Fruit fly (Drosophila melanogaster) whole organism, embryonic: Measurements from ENCODE around the gene Mgat3.

Source experiments
- Aef1 ChIP-seq: fragments of 200-800 bp; sonication (Bioruptor generic); IDR thresholded peaks from 3 replicates; pipeline ENCODE4 v1.3.6; 2022; ENCODE audit warnings: missing biosample characterization, missing genetic modification characterization
- B-H1 ChIP-seq: fragments of 200-800 bp; sonication (Bioruptor generic); IDR thresholded peaks from 3 replicates; pipeline ENCODE4 v1.3.6; 2022; ENCODE audit warnings: missing biosample characterization, missing genetic modification characterization
- CG10209 ChIP-seq: fragments of 200-800 bp; sonication (Bioruptor generic); optimal IDR thresholded peaks from 3 replicates; lab custom pipeline; 2017; ENCODE audit warnings: missing biosample characterization, mild to moderate bottlenecking, missing genetic modification characterization, missing genetic modification reagents
- CG1024 ChIP-seq: fragments of 200-800 bp; sonication (Bioruptor generic); IDR thresholded peaks from 2 replicates; pipeline ENCODE4 v1.3.6; 2022; ENCODE audit warnings: missing biosample characterization, missing genetic modification characterization
- CG11560 ChIP-seq: fragments of 200-800 bp; sonication (Bioruptor generic); IDR thresholded peaks from 3 replicates; pipeline ENCODE4 v1.3.6; 2022; ENCODE audit warnings: missing biosample characterization, missing genetic modification characterization
- CG12155 ChIP-seq: fragments of 200-800 bp; sonication (Bioruptor generic); optimal IDR thresholded peaks from 3 replicates; lab custom pipeline; 2016; ENCODE audit warnings: missing biosample characterization, missing genetic modification characterization
- CG12942 ChIP-seq: fragments of 200-800 bp; sonication (Bioruptor generic); optimal IDR thresholded peaks from 3 replicates; lab custom pipeline; 2016; ENCODE audit warnings: missing biosample characterization, missing genetic modification characterization
- CG13894 ChIP-seq: fragments of 200-800 bp; sonication (Bioruptor generic); optimal IDR thresholded peaks from 3 replicates; lab custom pipeline; 2018; ENCODE audit warnings: missing biosample characterization, mild to moderate bottlenecking, missing genetic modification characterization, moderate library complexity
- CG15514 ChIP-seq: fragments of 200-800 bp; sonication (Bioruptor generic); optimal IDR thresholded peaks from 3 replicates; lab custom pipeline; 2017; ENCODE audit warnings: missing biosample characterization, missing genetic modification characterization, mild to moderate bottlenecking, moderate library complexity, missing genetic modification reagents
- CG17802 ChIP-seq: fragments of 200-800 bp; sonication (Bioruptor generic); optimal IDR thresholded peaks from 2 replicates; lab custom pipeline; 2018; ENCODE audit warnings: missing biosample characterization, mild to moderate bottlenecking, missing genetic modification characterization, moderate library complexity
- CG1792 ChIP-seq: fragments of 200-800 bp; sonication (Bioruptor generic); optimal IDR thresholded peaks from 2 replicates; lab custom pipeline; 2016; ENCODE audit warnings: missing biosample characterization, missing genetic modification characterization
- CG42726 ChIP-seq: fragments of 200-800 bp; sonication (Bioruptor generic); IDR thresholded peaks from 2 replicates; pipeline ENCODE4 v1.3.6; 2022; ENCODE audit warnings: missing biosample characterization, missing genetic modification characterization; ENCODE audit not compliant: partially characterized antibody
- CG4360 ChIP-seq: fragments of 200-800 bp; sonication (Bioruptor generic); IDR thresholded peaks from 2 replicates; pipeline ENCODE4 v1.3.6; 2022; ENCODE audit warnings: missing biosample characterization, missing genetic modification characterization
- CG43689 ChIP-seq: fragments of 200-800 bp; sonication (Bioruptor generic); IDR thresholded peaks from 2 replicates; pipeline ENCODE4 v1.3.6; 2022; ENCODE audit warnings: missing biosample characterization, missing genetic modification characterization
- CG6791 ChIP-seq: fragments of 200-800 bp; sonication (Bioruptor generic); IDR thresholded peaks from 3 replicates; pipeline ENCODE4 v1.3.6; 2022; ENCODE audit warnings: missing biosample characterization, missing genetic modification characterization; ENCODE audit not compliant: partially characterized antibody
- Doc3 ChIP-seq: fragments of 200-800 bp; sonication (Bioruptor generic); IDR thresholded peaks from 3 replicates; pipeline ENCODE4 v1.3.6; 2022; ENCODE audit warnings: missing biosample characterization, missing genetic modification characterization; ENCODE audit not compliant: partially characterized antibody
- Drgx ChIP-seq: fragments of 200-800 bp; sonication (Bioruptor generic); IDR thresholded peaks from 2 replicates; pipeline ENCODE4 v1.3.6; 2022; ENCODE audit warnings: missing biosample characterization, missing genetic modification characterization
- HLHmδ ChIP-seq: fragments of 200-800 bp; sonication (Bioruptor generic); optimal IDR thresholded peaks from 2 replicates; lab custom pipeline; 2018; ENCODE audit warnings: missing biosample characterization, mild to moderate bottlenecking, missing genetic modification characterization, moderate library complexity
- HmgZ ChIP-seq: fragments of 200-800 bp; sonication (Bioruptor generic); optimal IDR thresholded peaks from 2 replicates; lab custom pipeline; 2018; ENCODE audit warnings: missing biosample characterization, mild to moderate bottlenecking, missing genetic modification characterization
- Mrtf ChIP-seq: fragments of 200-800 bp; sonication (Bioruptor generic); IDR thresholded peaks from 3 replicates; pipeline ENCODE4 v1.3.6; 2022; ENCODE audit warnings: missing biosample characterization, missing genetic modification characterization
- NfI ChIP-seq: fragments of 200-800 bp; sonication (Bioruptor generic); optimal IDR thresholded peaks from 3 replicates; lab custom pipeline; 2018; ENCODE audit warnings: missing biosample characterization, mild to moderate bottlenecking, missing genetic modification characterization, moderate library complexity
- Side ChIP-seq: fragments of 200-800 bp; sonication (Bioruptor generic); optimal IDR thresholded peaks from 2 replicates; lab custom pipeline; 2016; ENCODE audit warnings: missing biosample characterization, missing genetic modification characterization
- Sry-δ ChIP-seq: fragments of 200-800 bp; sonication (Bioruptor generic); optimal IDR thresholded peaks from 2 replicates; lab custom pipeline; 2016; ENCODE audit warnings: missing biosample characterization, missing genetic modification characterization
- Xrp1 ChIP-seq: fragments of 200-800 bp; sonication (Bioruptor generic); IDR thresholded peaks from 2 replicates; pipeline ENCODE4 v1.3.6; 2022; ENCODE audit warnings: missing biosample characterization, missing genetic modification characterization
- br ChIP-seq: fragments of >200 bp; optimal IDR thresholded peaks from 2 replicates; lab custom pipeline; 2017
- btn ChIP-seq: fragments of 200-800 bp; sonication (Bioruptor generic); optimal IDR thresholded peaks from 2 replicates; lab custom pipeline; 2016; ENCODE audit warnings: missing biosample characterization, missing genetic modification characterization
- dati ChIP-seq: fragments of 200-800 bp; sonication (Bioruptor generic); IDR thresholded peaks from 2 replicates; pipeline ENCODE4 v1.3.6; 2022; ENCODE audit warnings: missing biosample characterization, missing genetic modification characterization
- dimm ChIP-seq: fragments of 200-800 bp; sonication (Bioruptor generic); IDR thresholded peaks from 2 replicates; pipeline ENCODE4 v1.3.6; 2022; ENCODE audit warnings: missing biosample characterization, missing genetic modification characterization
- her ChIP-seq: fragments of 200-800 bp; sonication (Bioruptor generic); optimal IDR thresholded peaks from 2 replicates; lab custom pipeline; 2016; ENCODE audit warnings: missing biosample characterization, missing genetic modification characterization
- kay ChIP-seq: fragments of 200-800 bp; sonication (Bioruptor generic); optimal IDR thresholded peaks from 2 replicates; lab custom pipeline; 2016; ENCODE audit warnings: missing biosample characterization, missing genetic modification characterization
- lilli ChIP-seq: fragments of 200-800 bp; sonication (Bioruptor generic); optimal IDR thresholded peaks from 3 replicates; lab custom pipeline; 2016; ENCODE audit warnings: missing biosample characterization, missing genetic modification characterization
- lmd ChIP-seq: fragments of 200-800 bp; sonication (Bioruptor generic); IDR thresholded peaks from 2 replicates; pipeline ENCODE4 v1.3.6; 2022; ENCODE audit warnings: missing biosample characterization, missing genetic modification characterization
- schlank ChIP-seq: fragments of 200-800 bp; sonication (Bioruptor generic); optimal IDR thresholded peaks from 2 replicates; lab custom pipeline; 2018; ENCODE audit warnings: missing biosample characterization, mild to moderate bottlenecking, missing genetic modification characterization
- scrt ChIP-seq: fragments of 200-800 bp; sonication (Bioruptor generic); optimal IDR thresholded peaks from 2 replicates; lab custom pipeline; 2018; ENCODE audit warnings: missing biosample characterization, mild to moderate bottlenecking, missing genetic modification characterization, moderate library complexity
- sna ChIP-seq: fragments of 200-800 bp; sonication (Bioruptor generic); IDR thresholded peaks from 2 replicates; pipeline ENCODE4 v1.3.6; 2022; ENCODE audit warnings: missing biosample characterization, missing genetic modification characterization; ENCODE audit not compliant: partially characterized antibody
- ssp ChIP-seq: fragments of 200-800 bp; sonication (Bioruptor generic); IDR thresholded peaks from 2 replicates; pipeline ENCODE4 v1.3.6; 2022; ENCODE audit warnings: missing biosample characterization, missing genetic modification characterization
- tna ChIP-seq: fragments of 200-800 bp; sonication (Bioruptor generic); IDR thresholded peaks from 2 replicates; pipeline ENCODE4 v1.3.6; 2022; ENCODE audit warnings: missing biosample characterization, missing genetic modification characterization; ENCODE audit not compliant: partially characterized antibody
- tx ChIP-seq: fragments of 200-800 bp; sonication (Bioruptor generic); optimal IDR thresholded peaks from 2 replicates; lab custom pipeline; 2016; ENCODE audit warnings: missing biosample characterization, missing genetic modification characterization
- unc-4 ChIP-seq: fragments of 200-800 bp; sonication (Bioruptor generic); IDR thresholded peaks from 2 replicates; pipeline ENCODE4 v1.3.6; 2022; ENCODE audit warnings: missing biosample characterization, missing genetic modification characterization; ENCODE audit not compliant: partially characterized antibody
- zf30C ChIP-seq: fragments of 200-800 bp; sonication (Bioruptor generic); optimal IDR thresholded peaks from 3 replicates; lab custom pipeline; 2018; ENCODE audit warnings: missing biosample characterization, mild to moderate bottlenecking, missing genetic modification characterization

Mgat3 gene

DNA sequence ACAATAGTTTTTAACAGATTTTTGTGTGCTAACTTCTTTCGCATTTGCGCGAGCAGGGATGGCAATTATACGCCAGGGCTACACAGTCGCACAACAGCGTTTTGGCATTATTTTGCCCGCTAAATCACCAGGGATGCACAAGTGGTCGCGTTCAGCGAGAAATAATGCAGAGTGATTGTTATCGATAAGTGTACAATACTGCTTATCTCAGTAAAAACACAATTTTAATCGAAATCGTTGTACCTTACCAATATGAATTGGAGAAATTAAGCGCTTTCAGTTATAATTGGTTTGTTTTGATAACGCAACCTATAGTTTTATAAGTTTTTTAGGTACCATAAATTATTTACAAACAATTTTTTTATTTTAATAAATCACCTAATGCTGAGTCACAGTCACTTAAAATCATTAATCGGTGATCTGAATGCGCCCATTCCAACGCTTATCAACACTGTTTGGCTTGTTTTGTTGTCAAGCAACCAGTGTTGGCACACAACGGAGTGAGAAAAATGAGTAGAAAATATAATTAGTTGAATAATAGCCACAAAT lies 5.6 kb downstream of the Mgat3 start, which contains the start of the genes Sfmbt and CG5439 (continued):
- TF ChIP-seq CG6791 (GFP tag; lab: Robert Waterston, UW) (0 out of 3 replicates have a peak, but pooled peaks have one; percentile 35), CG10209 (GFP tag; lab: Kevin White, UChicago) (no peak), CG17802 (tag; lab: Kevin White, UChicago) (peak; percentile 43), br (lab: Kevin White, UChicago) (no peak), btn (GFP tag; lab: Kevin White, UChicago) (peak; percentile 19), tna (GFP tag; lab: Robert Waterston, UW) (no peak), CG12155 (peak; percentile 81), B-H1 (peak; percentile 32; the same call in 2 of the 3 replicates), HLHmδ (GFP tag; lab: Kevin White, UChicago) (peak; percentile 16), ssp (GFP tag; lab: Robert Waterston, UW) (peak; percentile 72), schlank (tag; lab: Kevin White, UChicago) (peak; percentile 16), scrt (GFP tag; lab: Kevin White, UChicago) (no peak), CG43689 (GFP tag; lab: Robert Waterston, UW) (no peak), Side (GFP tag; lab: Kevin White, UChicago) (peak; percentile 54), Aef1 (GFP tag; lab: Robert Waterston, UW) (peak; percentile 70), NfI (GFP tag; lab: Kevin White, UChicago) (peak; percentile 74), CG1024 (GFP tag; lab: Robert Waterston, UW) (no peak; the same call in 1 of the 2 replicates), dimm (peak; percentile 17; the same call in 1 of the 2 replicates), zf30C (GFP tag; lab: Kevin White, UChicago) (no peak), CG4360 (no peak), Doc3 (GFP tag; lab: Robert Waterston, UW) (no peak), kay (GFP tag; lab: Kevin White, UChicago) (peak; percentile 91), sna (GFP tag; lab: Robert Waterston, UW) (no peak; the same call in 1 of the 2 replicates), CG11560 (tag; lab: Robert Waterston, UW) (peak; percentile 65; the same call in 2 of the 3 replicates), her (GFP tag; lab: Kevin White, UChicago) (peak; percentile 70), lilli (GFP tag; lab: Kevin White, UChicago) (peak; percentile 91), unc-4 (GFP tag; lab: Robert Waterston, UW) (peak; percentile 33), CG13894 (no peak), CG12942 (GFP tag; lab: Kevin White, UChicago) (peak; percentile 78), CG42726 (GFP tag; lab: Robert Waterston, UW) (peak; percentile 49; the same call in 1 of the 2 replicates), tx (GFP tag; lab: Kevin White, UChicago) (peak; percentile 75), Drgx (peak; percentile 34; the same call in 1 of the 2 replicates), Xrp1 (GFP tag; lab: Robert Waterston, UW) (peak; percentile 66), Mrtf (GFP tag; lab: Robert Waterston, UW) (peak; percentile 70), dati (GFP tag; lab: Robert Waterston, UW) (no peak), Sry-δ (GFP tag; lab: Kevin White, UChicago) (peak; percentile 68), HmgZ (tag; lab: Kevin White, UChicago) (peak; percentile 84), CG1792 (GFP tag; lab: Kevin White, UChicago) (peak; percentile 31), CG15514 (peak; percentile 62), lmd (GFP tag; lab: Robert Waterston, UW) (peak; percentile 75)
- TF ChIP-seq, all 482 proteins: peak for 301
